Fruit fly (Drosophila melanogaster) whole organism, wandering third instar larva: ENCODE measurements around the gene Vps45.
A peak's percentile ranks its signal among the peaks of the same experiment; 100 is the strongest.

Experiments used
- Abd-B ChIP-seq: fragments of >200 bp; optimal IDR thresholded peaks from 2 replicates; lab custom pipeline; 2017; ENCODE audit warnings: missing biosample characterization, missing genetic modification characterization
- CG32264 ChIP-seq: fragments of 200-800 bp; sonication (Bioruptor generic); optimal IDR thresholded peaks from 2 replicates; lab custom pipeline; 2016; ENCODE audit warnings: missing biosample characterization, missing genetic modification characterization
- CG9705 ChIP-seq: fragments of 200-800 bp; sonication (Bioruptor generic); optimal IDR thresholded peaks from 2 replicates; lab custom pipeline; 2018; ENCODE audit warnings: missing biosample characterization, mild to moderate bottlenecking, missing genetic modification characterization
- CrebA ChIP-seq: fragments of 200-800 bp; sonication (Bioruptor generic); optimal IDR thresholded peaks from 2 replicates; lab custom pipeline; 2016; ENCODE audit warnings: missing biosample characterization, mild to moderate bottlenecking, missing genetic modification characterization, borderline replicate concordance
- Dfd ChIP-seq: fragments of >200 bp; optimal IDR thresholded peaks from 2 replicates; lab custom pipeline; 2017; ENCODE audit warnings: missing biosample characterization, missing genetic modification characterization
- GATAd ChIP-seq: sonication (Bioruptor generic); optimal IDR thresholded peaks from 2 replicates; lab custom pipeline; 2016; ENCODE audit warnings: missing biosample characterization, missing genetic modification characterization
- HLH106 ChIP-seq: fragments of 200-800 bp; optimal IDR thresholded peaks from 3 replicates; lab custom pipeline; 2019; ENCODE audit warnings: missing biosample characterization, mild to moderate bottlenecking, missing genetic modification characterization, moderate library complexity
- Hnf4 ChIP-seq: fragments of 200-800 bp; sonication (Bioruptor generic); optimal IDR thresholded peaks from 2 replicates; lab custom pipeline; 2016; ENCODE audit warnings: missing biosample characterization, mild to moderate bottlenecking, missing genetic modification characterization
- Hr78 ChIP-seq: fragments of >200 bp; optimal IDR thresholded peaks from 2 replicates; lab custom pipeline; 2017; ENCODE audit warnings: missing biosample characterization, missing genetic modification characterization
- Hr83 ChIP-seq: fragments of 200-300 bp; sonication (Bioruptor generic); optimal IDR thresholded peaks from 2 replicates; lab custom pipeline; 2016; ENCODE audit warnings: missing biosample characterization, mild to moderate bottlenecking, missing genetic modification characterization, moderate library complexity; ENCODE audit not compliant: poor library complexity, severe bottlenecking
- Jra ChIP-seq: sonication (Bioruptor generic); optimal IDR thresholded peaks from 2 replicates; lab custom pipeline; 2016; ENCODE audit warnings: missing biosample characterization, missing genetic modification characterization
- Mio ChIP-seq: sonication (Bioruptor generic); optimal IDR thresholded peaks from 2 replicates; lab custom pipeline; 2016; ENCODE audit warnings: missing biosample characterization, missing genetic modification characterization
- Myc ChIP-seq: fragments of >200 bp; optimal IDR thresholded peaks from 2 replicates; lab custom pipeline; 2017
- N ChIP-seq: fragments of >200 bp; optimal IDR thresholded peaks from 2 replicates; lab custom pipeline; 2018; ENCODE audit warnings: missing biosample characterization, missing external identifiers, missing genetic modification characterization
- OdsH ChIP-seq: fragments of 200-800 bp; sonication (Bioruptor generic); optimal IDR thresholded peaks from 2 replicates; lab custom pipeline; 2016; ENCODE audit warnings: missing biosample characterization, mild to moderate bottlenecking, missing genetic modification characterization
- Rel ChIP-seq, 2 experiments: fragments of 200-800 bp; sonication (Bioruptor generic) in 1 of 2; optimal IDR thresholded peaks; 2 replicates in 1 of 2; 3 replicates in 1 of 2; lab custom pipeline; 2016 to 2019; ENCODE audit warnings: mild to moderate bottlenecking in 2 of 2, missing biosample characterization in 2 of 2, missing genetic modification characterization in 2 of 2, moderate library complexity in 1 of 2
- Sp1 ChIP-seq: fragments of 200-800 bp; sonication (Bioruptor generic); optimal IDR thresholded peaks from 3 replicates; lab custom pipeline; 2019; ENCODE audit warnings: missing biosample characterization, mild to moderate bottlenecking, missing genetic modification characterization, moderate library complexity
- Vsx2 ChIP-seq: fragments of 200-300, 225-300 bp; sonication (Bioruptor generic); optimal IDR thresholded peaks from 2 replicates; lab custom pipeline; 2018; ENCODE audit warnings: missing biosample characterization, missing genetic modification characterization; ENCODE audit not compliant: partially characterized antibody
- br ChIP-seq: fragments of 200-800 bp; sonication (Bioruptor generic); optimal IDR thresholded peaks from 2 replicates; lab custom pipeline; 2016; ENCODE audit warnings: missing biosample characterization, missing genetic modification characterization
- brk ChIP-seq: fragments of 200-800 bp; sonication (Bioruptor generic); optimal IDR thresholded peaks from 2 replicates; lab custom pipeline; 2016; ENCODE audit warnings: missing biosample characterization, mild to moderate bottlenecking, missing genetic modification characterization
- dl ChIP-seq, 2 experiments: fragments of 175-275, 200-275 bp in 1 of 2; fragments of 200-275 bp in 1 of 2; sonication (Bioruptor generic); optimal IDR thresholded peaks; lab custom pipeline; 2018; ENCODE audit warnings: mild to moderate bottlenecking in 2 of 2, missing biosample characterization in 2 of 2, missing genetic modification characterization in 2 of 2, moderate library complexity in 2 of 2; ENCODE audit not compliant: partially characterized antibody in 2 of 2, insufficient read depth in 1 of 2
- dmrt93B ChIP-seq: fragments of 200-800 bp; sonication (Bioruptor generic); optimal IDR thresholded peaks from 2 replicates; lab custom pipeline; 2018; ENCODE audit warnings: missing biosample characterization, mild to moderate bottlenecking, missing genetic modification characterization
- dsf ChIP-seq: sonication (Bioruptor generic); optimal IDR thresholded peaks from 2 replicates; lab custom pipeline; 2016; ENCODE audit warnings: missing biosample characterization, missing genetic modification characterization, borderline replicate concordance
- ey ChIP-seq: fragments of 200-800 bp; sonication (Bioruptor generic); optimal IDR thresholded peaks from 2 replicates; lab custom pipeline; 2016; ENCODE audit warnings: missing biosample characterization, missing genetic modification characterization
- foxo ChIP-seq, 2 experiments: fragments of 200-800 bp; sonication (Bioruptor generic); optimal IDR thresholded peaks; 2 replicates in 1 of 2; 3 replicates in 1 of 2; lab custom pipeline; 2016 to 2017; ENCODE audit warnings: missing biosample characterization in 2 of 2, missing genetic modification characterization in 2 of 2
- fru ChIP-seq: fragments of 200-800 bp; sonication (Bioruptor generic); optimal IDR thresholded peaks from 3 replicates; lab custom pipeline; 2016; ENCODE audit warnings: missing biosample characterization, mild to moderate bottlenecking, missing genetic modification characterization
- h ChIP-seq: fragments of 200-800 bp; sonication (Bioruptor generic); optimal IDR thresholded peaks from 3 replicates; lab custom pipeline; 2016; ENCODE audit warnings: missing biosample characterization, mild to moderate bottlenecking, missing genetic modification characterization
- jim ChIP-seq: fragments of 175-275, 200-325 bp; sonication (Bioruptor generic); optimal IDR thresholded peaks from 2 replicates; lab custom pipeline; 2016; ENCODE audit warnings: missing biosample characterization, mild to moderate bottlenecking, missing genetic modification characterization
- lola ChIP-seq: fragments of >200 bp; optimal IDR thresholded peaks from 2 replicates; lab custom pipeline; 2017; ENCODE audit warnings: missing biosample characterization, missing genetic modification characterization
- pan ChIP-seq: fragments of >200 bp; optimal IDR thresholded peaks from 2 replicates; lab custom pipeline; 2017
- psq ChIP-seq: fragments of 200-800 bp; sonication (Bioruptor generic); optimal IDR thresholded peaks from 3 replicates; lab custom pipeline; 2017; ENCODE audit warnings: missing biosample characterization, mild to moderate bottlenecking, missing genetic modification characterization, moderate library complexity
- rgr ChIP-seq: fragments of 200-800 bp; sonication (Bioruptor generic); optimal IDR thresholded peaks from 3 replicates; lab custom pipeline; 2016; ENCODE audit warnings: missing biosample characterization, mild to moderate bottlenecking, missing genetic modification characterization
- sage ChIP-seq: fragments of 200-800 bp; sonication (Bioruptor generic); optimal IDR thresholded peaks from 2 replicates; lab custom pipeline; 2016; ENCODE audit warnings: missing biosample characterization, mild to moderate bottlenecking, missing genetic modification characterization
- sv ChIP-seq: fragments of 200-800 bp; sonication (Bioruptor generic); optimal IDR thresholded peaks from 3 replicates; lab custom pipeline; 2016; ENCODE audit warnings: missing biosample characterization, missing genetic modification characterization
- tai ChIP-seq: sonication (Bioruptor generic); optimal IDR thresholded peaks from 2 replicates; lab custom pipeline; 2016; ENCODE audit warnings: missing biosample characterization, missing genetic modification characterization
- usp ChIP-seq: fragments of >200 bp; optimal IDR thresholded peaks from 2 replicates; lab custom pipeline; 2017; ENCODE audit warnings: missing biosample characterization, missing genetic modification characterization
- woc ChIP-seq: sonication (Bioruptor generic); optimal IDR thresholded peaks from 2 replicates; lab custom pipeline; 2016; ENCODE audit warnings: missing biosample characterization, mild to moderate bottlenecking, missing genetic modification characterization

Gene Vps45

dm6 chr3R:9606913-9607804, 43.4 kb downstream of the Vps45 start:
- TF ChIP-seq Vsx2 (peak; percentile 66), Hnf4 (GFP tag; lab: Kevin White, UChicago) (no peak), Sp1 (GFP tag; lab: Kevin White, UChicago) (no peak)

dm6 chr3R:9608206-9608605, 44.5 kb downstream of the Vps45 start:
- no peak for TF ChIP-seq br (GFP tag; lab: Kevin White, UChicago)
- TF ChIP-seq usp (GFP tag; lab: Kevin White, UChicago) = no peak
- TF ChIP-seq dl (GFP tag; optimal IDR thresholded peaks at IDR 0.05; lab: Kevin White, UChicago; ENCODE audit: insufficient read depth in 1 of 2, partially characterized antibody in 2 of 2) = no peak
- no peak for TF ChIP-seq CG32264 (GFP tag; lab: Kevin White, UChicago)
- TF ChIP-seq woc = no peak
- TF ChIP-seq CG9705 = no peak
- TF ChIP-seq tai (GFP tag; lab: Kevin White, UChicago) = no peak
- TF ChIP-seq Jra (GFP tag; lab: Kevin White, UChicago) = no peak
- TF ChIP-seq dmrt93B = no peak
- TF ChIP-seq lola (GFP tag; lab: Kevin White, UChicago) = no peak
- no peak for TF ChIP-seq Mio
- no peak for TF ChIP-seq Hr83
- TF ChIP-seq foxo (GFP tag; optimal IDR thresholded peaks at IDR 0.05; lab: Kevin White, UChicago) = no peak
- TF ChIP-seq dsf = no peak
- no peak for TF ChIP-seq CrebA (GFP tag; lab: Kevin White, UChicago)
- TF ChIP-seq fru (GFP tag; lab: Kevin White, UChicago) = no peak
- TF ChIP-seq jim (GFP tag; lab: Kevin White, UChicago) = no peak
- no peak for TF ChIP-seq HLH106
- TF ChIP-seq OdsH (GFP tag; lab: Kevin White, UChicago) = no peak
- no peak for TF ChIP-seq Hnf4 (GFP tag; lab: Kevin White, UChicago)

dm6 chr3R:9612217-9612616, 48.5 kb downstream of the Vps45 start:
- TF ChIP-seq fru (GFP tag; lab: Kevin White, UChicago) = peak; percentile 45
- no peak for TF ChIP-seq Rel (GFP tag; optimal IDR thresholded peaks at IDR 0.05; lab: Kevin White, UChicago)
- TF ChIP-seq Rel (tag; optimal IDR thresholded peaks at IDR 0.05; lab: Kevin White, UChicago) = no peak
- TF ChIP-seq br (GFP tag; lab: Kevin White, UChicago) = peak; percentile 59
- peak; percentile 56 for TF ChIP-seq rgr
- TF ChIP-seq Hnf4 (GFP tag; lab: Kevin White, UChicago) = peak; percentile 60
- TF ChIP-seq OdsH (GFP tag; lab: Kevin White, UChicago) = peak; percentile 54
- peak; percentile 45 for TF ChIP-seq HLH106
- TF ChIP-seq woc = peak; percentile 11
- TF ChIP-seq Dfd (GFP tag; lab: Kevin White, UChicago) = no peak
- TF ChIP-seq Myc = no peak
- TF ChIP-seq ey (GFP tag; lab: Kevin White, UChicago) = peak; percentile 63
- TF ChIP-seq foxo (GFP tag; optimal IDR thresholded peaks at IDR 0.05; lab: Kevin White, UChicago) = peak in 1 of 2 experiments; percentile 56
- peak; percentile 6 for TF ChIP-seq psq (GFP tag; lab: Kevin White, UChicago)
- TF ChIP-seq Sp1 (GFP tag; lab: Kevin White, UChicago) = peak; percentile 9
- TF ChIP-seq Mio = no peak
- TF ChIP-seq brk = no peak
- peak; percentile 69 for TF ChIP-seq h

- peak; percentile 86 for TF ChIP-seq Hnf4 (GFP tag; lab: Kevin White, UChicago)
- peak; percentile 84 for TF ChIP-seq rgr
- TF ChIP-seq N (GFP tag; lab: Kevin White, UChicago) = no peak
- TF ChIP-seq woc = peak; percentile 71
- peak; percentile 74 for TF ChIP-seq Sp1 (GFP tag; lab: Kevin White, UChicago)
- TF ChIP-seq HLH106 = peak; percentile 68
- no peak for TF ChIP-seq GATAd (GFP tag; lab: Kevin White, UChicago)
- TF ChIP-seq CG9705 = no peak
- no peak for TF ChIP-seq pan (lab: Kevin White, UChicago)
- peak; percentile 3 for TF ChIP-seq sv (GFP tag; lab: Kevin White, UChicago)
- TF ChIP-seq Hr78 (GFP tag; lab: Kevin White, UChicago) = no peak
- TF ChIP-seq dl (GFP tag; optimal IDR thresholded peaks at IDR 0.05; lab: Kevin White, UChicago; ENCODE audit: insufficient read depth in 1 of 2, partially characterized antibody in 2 of 2) = no peak
- TF ChIP-seq foxo (GFP tag; optimal IDR thresholded peaks at IDR 0.05; lab: Kevin White, UChicago) = peak; percentile 9 to 89
- no peak for TF ChIP-seq lola (GFP tag; lab: Kevin White, UChicago)
- no peak for TF ChIP-seq Dfd (GFP tag; lab: Kevin White, UChicago)
- TF ChIP-seq br (GFP tag; lab: Kevin White, UChicago) = peak; percentile 88
- TF ChIP-seq brk = peak; percentile 48
- peak; percentile 26 for TF ChIP-seq CrebA (GFP tag; lab: Kevin White, UChicago)
- no peak for TF ChIP-seq Mio
- TF ChIP-seq fru (GFP tag; lab: Kevin White, UChicago) = peak; percentile 92
- TF ChIP-seq Jra (GFP tag; lab: Kevin White, UChicago) = peak; percentile 18
- TF ChIP-seq ey (GFP tag; lab: Kevin White, UChicago) = peak; percentile 87
- TF ChIP-seq h = peak; percentile 88
- TF ChIP-seq psq (GFP tag; lab: Kevin White, UChicago) = peak; percentile 72
- TF ChIP-seq dsf = no peak
- TF ChIP-seq tai (GFP tag; lab: Kevin White, UChicago) = peak; percentile 55
- peak; percentile 65 for TF ChIP-seq sage
- TF ChIP-seq CG32264 (GFP tag; lab: Kevin White, UChicago) = peak; percentile 70
- no peak for TF ChIP-seq Abd-B
- peak; percentile 81 for TF ChIP-seq OdsH (GFP tag; lab: Kevin White, UChicago)
- no peak for TF ChIP-seq Vsx2
Observed at dm6 chr3R:9613124-9613523, 49.4 kb downstream of the Vps45 start.
